Fruit fly (Drosophila melanogaster) whole organism, embryonic: ENCODE measurements around the gene Eip63E.

Experiments
- Asciz ChIP-seq: fragments of 200-800 bp; sonication (Bioruptor generic); optimal IDR thresholded peaks from 2 replicates; lab custom pipeline; 2017; ENCODE audit warnings: missing biosample characterization, mild to moderate bottlenecking, missing genetic modification characterization, missing genetic modification reagents
- CG10147 ChIP-seq: fragments of 200-800 bp; sonication (Bioruptor generic); optimal IDR thresholded peaks from 2 replicates; lab custom pipeline; 2019; ENCODE audit warnings: missing biosample characterization, mild to moderate bottlenecking, missing genetic modification characterization, moderate library complexity
- CG10267 ChIP-seq: fragments of 200-800 bp; sonication (Bioruptor generic); optimal IDR thresholded peaks from 2 replicates; lab custom pipeline; 2018; ENCODE audit warnings: missing biosample characterization, mild to moderate bottlenecking, missing genetic modification characterization, moderate library complexity
- CG10366 ChIP-seq: fragments of 200-800 bp; sonication (Bioruptor generic); IDR thresholded peaks from 2 replicates; pipeline ENCODE4 v1.3.6; 2022; ENCODE audit warnings: missing biosample characterization, missing genetic modification characterization
- CG10654 ChIP-seq: fragments of 200-800 bp; sonication (Bioruptor generic); optimal IDR thresholded peaks from 2 replicates; lab custom pipeline; 2016; ENCODE audit warnings: missing biosample characterization, missing genetic modification characterization
- CG11398 ChIP-seq: fragments of 200-800 bp; sonication (Bioruptor generic); optimal IDR thresholded peaks from 2 replicates; lab custom pipeline; 2016; ENCODE audit warnings: missing biosample characterization, missing genetic modification characterization
- CG11695 ChIP-seq: fragments of 200-800 bp; sonication (Bioruptor generic); IDR thresholded peaks from 3 replicates; pipeline ENCODE4 v1.3.6; 2022; ENCODE audit warnings: missing biosample characterization, missing genetic modification characterization
- CG12104 ChIP-seq: fragments of 200-800 bp; sonication (Bioruptor generic); optimal IDR thresholded peaks from 3 replicates; lab custom pipeline; 2016; ENCODE audit warnings: missing biosample characterization, missing genetic modification characterization
- CG12155 ChIP-seq: fragments of 200-800 bp; sonication (Bioruptor generic); optimal IDR thresholded peaks from 3 replicates; lab custom pipeline; 2016; ENCODE audit warnings: missing biosample characterization, missing genetic modification characterization
- CG12219 ChIP-seq: fragments of 200-800 bp; sonication (Bioruptor generic); optimal IDR thresholded peaks from 3 replicates; lab custom pipeline; 2018; ENCODE audit warnings: missing biosample characterization, mild to moderate bottlenecking, missing genetic modification characterization
- CG12299 ChIP-seq: fragments of 200-800 bp; sonication (Bioruptor generic); optimal IDR thresholded peaks from 2 replicates; lab custom pipeline; 2018; ENCODE audit warnings: missing biosample characterization, mild to moderate bottlenecking, missing genetic modification characterization
- CG14014 ChIP-seq: fragments of 200-800 bp; sonication (Bioruptor generic); IDR thresholded peaks from 2 replicates; pipeline ENCODE4 v1.3.6; 2022; ENCODE audit warnings: missing biosample characterization, missing genetic modification characterization
- CG1647 ChIP-seq: fragments of 200-800 bp; sonication (Bioruptor generic); optimal IDR thresholded peaks from 3 replicates; lab custom pipeline; 2016; ENCODE audit warnings: missing biosample characterization, missing genetic modification characterization
- CG17359 ChIP-seq: fragments of 200-800 bp; sonication (Bioruptor generic); optimal IDR thresholded peaks from 3 replicates; lab custom pipeline; 2018; ENCODE audit warnings: missing biosample characterization, mild to moderate bottlenecking, missing genetic modification characterization, moderate library complexity
- CG32772 ChIP-seq: fragments of 200-800 bp; sonication (Bioruptor generic); IDR thresholded peaks from 2 replicates; pipeline ENCODE4 v1.3.6; 2022; ENCODE audit warnings: missing biosample characterization, missing genetic modification characterization
- CG4707 ChIP-seq: fragments of 200-800 bp; sonication (Bioruptor generic); optimal IDR thresholded peaks from 2 replicates; lab custom pipeline; 2018; ENCODE audit warnings: missing biosample characterization, mild to moderate bottlenecking, missing genetic modification characterization, moderate library complexity
- CG5245 ChIP-seq: fragments of 200-800 bp; sonication (Bioruptor generic); optimal IDR thresholded peaks from 3 replicates; lab custom pipeline; 2016; ENCODE audit warnings: missing biosample characterization, missing genetic modification characterization
- CG7556 ChIP-seq: fragments of 200-800 bp; sonication (Bioruptor generic); optimal IDR thresholded peaks from 2 replicates; lab custom pipeline; 2017; ENCODE audit warnings: missing biosample characterization, mild to moderate bottlenecking, missing genetic modification characterization
- CG7839 ChIP-seq: fragments of 200-800 bp; sonication (Bioruptor generic); optimal IDR thresholded peaks from 3 replicates; lab custom pipeline; 2018; ENCODE audit warnings: missing biosample characterization, mild to moderate bottlenecking, missing genetic modification characterization, moderate library complexity
- CG8944 ChIP-seq: fragments of 200-800 bp; sonication (Bioruptor generic); optimal IDR thresholded peaks from 3 replicates; lab custom pipeline; 2016; ENCODE audit warnings: missing biosample characterization, missing genetic modification characterization
- CG9215 ChIP-seq: fragments of 200-800 bp; sonication (Bioruptor generic); IDR thresholded peaks from 2 replicates; pipeline ENCODE4 v1.3.6; 2022; ENCODE audit warnings: missing biosample characterization, missing genetic modification characterization
- CG9727 ChIP-seq: fragments of 200-800 bp; sonication (Bioruptor generic); optimal IDR thresholded peaks from 3 replicates; lab custom pipeline; 2017; ENCODE audit warnings: missing biosample characterization, mild to moderate bottlenecking, missing genetic modification characterization
- CTCF ChIP-seq: fragments of 200-800 bp; sonication (Bioruptor generic); optimal IDR thresholded peaks from 2 replicates; lab custom pipeline; 2017; ENCODE audit warnings: missing biosample characterization, mild to moderate bottlenecking, missing genetic modification characterization, moderate library complexity
- CoRest ChIP-seq: fragments of 200-800 bp; sonication (Bioruptor generic); optimal IDR thresholded peaks from 3 replicates; lab custom pipeline; 2018; ENCODE audit warnings: missing biosample characterization, mild to moderate bottlenecking, missing genetic modification characterization, moderate library complexity
- Eip74EF ChIP-seq, 2 experiments: fragments of 200-800 bp in 1 of 2; fragments of >200 bp in 1 of 2; sonication (Bioruptor generic) in 1 of 2; optimal IDR thresholded peaks; 2 replicates each; lab custom pipeline; 2017 to 2019; ENCODE audit warnings: missing biosample characterization in 2 of 2, missing genetic modification characterization in 2 of 2, mild to moderate bottlenecking in 1 of 2, moderate library complexity in 1 of 2
- HLHmδ ChIP-seq: fragments of 200-800 bp; sonication (Bioruptor generic); optimal IDR thresholded peaks from 2 replicates; lab custom pipeline; 2018; ENCODE audit warnings: missing biosample characterization, mild to moderate bottlenecking, missing genetic modification characterization, moderate library complexity
- Hr3 ChIP-seq: fragments of 200-800 bp; sonication (Bioruptor generic); optimal IDR thresholded peaks from 3 replicates; lab custom pipeline; 2016; ENCODE audit warnings: missing biosample characterization, missing genetic modification characterization
- Kr ChIP-seq: fragments of 200-800 bp; sonication (Bioruptor generic); optimal IDR thresholded peaks from 2 replicates; lab custom pipeline; 2017; ENCODE audit warnings: missing biosample characterization, mild to moderate bottlenecking, missing genetic modification characterization
- MTF-1 ChIP-seq: fragments of 200-800 bp; sonication (Bioruptor generic); optimal IDR thresholded peaks from 2 replicates; lab custom pipeline; 2018; ENCODE audit warnings: missing biosample characterization, mild to moderate bottlenecking, missing genetic modification characterization, borderline replicate concordance
- Max ChIP-seq: fragments of 200-800 bp; sonication (Bioruptor generic); optimal IDR thresholded peaks from 2 replicates; lab custom pipeline; 2016; ENCODE audit warnings: missing biosample characterization, mild to moderate bottlenecking, missing genetic modification characterization
- Med ChIP-seq: fragments of 200-800 bp; sonication (Bioruptor generic); peaks from one replicate; lab custom pipeline; 2016; ENCODE audit warnings: missing biosample characterization, missing genetic modification characterization, mild to moderate bottlenecking, inconsistent platforms, moderate library complexity
- Neu2 ChIP-seq: fragments of 200-800 bp; sonication (Bioruptor generic); optimal IDR thresholded peaks from 3 replicates; lab custom pipeline; 2016; ENCODE audit warnings: missing biosample characterization, missing genetic modification characterization, borderline replicate concordance
- Opbp ChIP-seq: fragments of 200-800 bp; sonication (Bioruptor generic); IDR thresholded peaks from 3 replicates; pipeline ENCODE4 v1.3.6; 2022; ENCODE audit warnings: missing biosample characterization, missing genetic modification characterization; ENCODE audit not compliant: partially characterized antibody
- Rfx ChIP-seq: fragments of 200-800 bp; sonication (Bioruptor generic); IDR thresholded peaks from 2 replicates; pipeline ENCODE4 v1.3.6; 2022; ENCODE audit warnings: missing biosample characterization, missing genetic modification characterization
- Six4 ChIP-seq: fragments of 200-800 bp; sonication (Bioruptor generic); optimal IDR thresholded peaks from 2 replicates; lab custom pipeline; 2016; ENCODE audit warnings: missing biosample characterization, missing genetic modification characterization
- Sry-β ChIP-seq: fragments of 200-800 bp; sonication (Bioruptor generic); optimal IDR thresholded peaks from 2 replicates; lab custom pipeline; 2018; ENCODE audit warnings: missing biosample characterization, mild to moderate bottlenecking, missing genetic modification characterization, moderate library complexity
- Taf1 ChIP-seq: fragments of 200-800 bp; sonication (Bioruptor generic); IDR thresholded peaks from 2 replicates; pipeline ENCODE4 v1.3.6; 2022; ENCODE audit warnings: missing biosample characterization, missing genetic modification characterization
- bigmax ChIP-seq: fragments of 200-800 bp; sonication (Bioruptor generic); optimal IDR thresholded peaks from 2 replicates; lab custom pipeline; 2018; ENCODE audit warnings: missing biosample characterization, mild to moderate bottlenecking, missing genetic modification characterization
- cato ChIP-seq: fragments of 200-800 bp; sonication (Bioruptor generic); optimal IDR thresholded peaks from 2 replicates; lab custom pipeline; 2016; ENCODE audit warnings: missing biosample characterization, missing genetic modification characterization, borderline replicate concordance
- crc ChIP-seq: fragments of 200-800 bp; sonication (Bioruptor generic); optimal IDR thresholded peaks from 2 replicates; lab custom pipeline; 2016; ENCODE audit warnings: missing biosample characterization, missing genetic modification characterization
- dimm ChIP-seq: fragments of 200-800 bp; sonication (Bioruptor generic); IDR thresholded peaks from 2 replicates; pipeline ENCODE4 v1.3.6; 2022; ENCODE audit warnings: missing biosample characterization, missing genetic modification characterization
- gsb-n ChIP-seq: fragments of 200-800 bp; sonication (Bioruptor generic); optimal IDR thresholded peaks from 3 replicates; lab custom pipeline; 2018; ENCODE audit warnings: missing biosample characterization, mild to moderate bottlenecking, missing genetic modification characterization
- ranshi ChIP-seq: fragments of 200-800 bp; sonication (Bioruptor generic); IDR thresholded peaks from 2 replicates; pipeline ENCODE4 v1.3.6; 2022; ENCODE audit warnings: missing biosample characterization, missing genetic modification characterization
- ro ChIP-seq: fragments of 200-800 bp; sonication (Bioruptor generic); IDR thresholded peaks from 2 replicates; pipeline ENCODE4 v1.3.6; 2022; ENCODE audit warnings: missing biosample characterization, missing genetic modification characterization
- sim ChIP-seq: fragments of 200-800 bp; sonication (Bioruptor generic); IDR thresholded peaks from 2 replicates; pipeline ENCODE4 v1.3.6; 2022; ENCODE audit warnings: missing biosample characterization, missing genetic modification characterization
- slp2 ChIP-seq: fragments of 200-800 bp; sonication (Bioruptor generic); optimal IDR thresholded peaks from 2 replicates; lab custom pipeline; 2016; ENCODE audit warnings: missing biosample characterization, missing genetic modification characterization
- tap ChIP-seq: fragments of 200-800 bp; optimal IDR thresholded peaks from 3 replicates; lab custom pipeline; 2019; ENCODE audit warnings: missing biosample characterization, mild to moderate bottlenecking, missing genetic modification characterization, moderate library complexity
- wdn ChIP-seq: fragments of 200-800 bp; sonication (Bioruptor generic); IDR thresholded peaks from 2 replicates; pipeline ENCODE4 v1.3.6; 2022; ENCODE audit warnings: missing biosample characterization, missing genetic modification characterization
- z ChIP-seq: fragments of 200-800 bp; sonication (Bioruptor generic); IDR thresholded peaks from 3 replicates; pipeline ENCODE4 v1.3.6; 2022; ENCODE audit warnings: missing biosample characterization, missing genetic modification characterization
- zf30C ChIP-seq: fragments of 200-800 bp; sonication (Bioruptor generic); optimal IDR thresholded peaks from 3 replicates; lab custom pipeline; 2018; ENCODE audit warnings: missing biosample characterization, mild to moderate bottlenecking, missing genetic modification characterization

Eip63E gene

DNA sequence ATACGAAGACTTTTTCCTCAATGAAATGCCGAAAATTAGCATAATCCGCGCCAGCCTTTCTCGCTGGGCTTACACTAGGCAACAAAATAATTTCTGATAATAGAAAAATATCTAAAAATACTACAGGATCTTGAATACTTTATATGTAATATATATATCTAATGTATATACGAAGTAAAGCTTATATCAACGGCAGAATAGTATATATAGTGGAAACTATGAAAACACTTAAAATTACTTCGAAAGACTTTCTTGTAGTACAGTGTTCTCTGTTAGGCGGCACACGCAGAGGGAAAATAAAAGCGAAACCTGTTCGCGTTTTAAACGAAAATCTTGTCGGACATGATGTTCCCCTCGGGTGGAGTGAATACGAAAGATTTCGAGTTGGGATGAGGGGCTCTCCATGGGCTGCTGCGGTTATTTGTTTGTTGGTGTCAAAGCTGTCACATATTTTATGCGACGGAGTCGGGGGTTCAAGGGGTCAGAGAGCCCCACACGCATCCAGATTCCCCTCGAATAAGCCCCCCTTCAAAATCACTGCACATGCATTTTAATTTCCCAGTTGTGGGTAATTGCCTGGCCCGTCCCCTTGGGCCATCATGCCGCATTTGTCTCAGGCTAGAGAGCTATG is 118.7 kb downstream of the Eip63E start (continued):
- 0 out of 3 replicates have a peak, but pooled peaks have one; percentile 42 for TF ChIP-seq CG11695
- peak; percentile 62 for TF ChIP-seq CG4707 (GFP tag; lab: Kevin White, UChicago)
- TF ChIP-seq CG12219 (GFP tag; lab: Kevin White, UChicago), result peak; percentile 39
- no peak for TF ChIP-seq dimm (GFP tag; lab: Robert Waterston, UW)
- TF ChIP-seq Med (GFP tag; lab: Kevin White, UChicago), result no peak
- no peak for TF ChIP-seq CG12155 (GFP tag; lab: Kevin White, UChicago)
- TF ChIP-seq Kr (GFP tag; lab: Kevin White, UChicago), result no peak
- TF ChIP-seq Hr3, result peak; percentile 37
- TF ChIP-seq Six4 (GFP tag; lab: Kevin White, UChicago), result no peak
- peak; percentile 62 for TF ChIP-seq CG9727 (GFP tag; lab: Kevin White, UChicago)
- TF ChIP-seq bigmax (GFP tag; lab: Kevin White, UChicago), result no peak
- no peak for TF ChIP-seq crc
- TF ChIP-seq cato (GFP tag; lab: Kevin White, UChicago), result no peak
- peak; percentile 75 for TF ChIP-seq CoRest
- TF ChIP-seq CG11398 (GFP tag; lab: Kevin White, UChicago), result no peak
- peak; percentile 33 for TF ChIP-seq CG10654 (GFP tag; lab: Kevin White, UChicago)
- TF ChIP-seq CG7839 (tag; lab: Kevin White, UChicago), result peak; percentile 75
- TF ChIP-seq Asciz (GFP tag; lab: Kevin White, UChicago), result peak; percentile 80
- TF ChIP-seq zf30C, result no peak
- TF ChIP-seq sim, result no peak
- TF ChIP-seq Neu2 (GFP tag; lab: Kevin White, UChicago), result no peak
- peak; percentile 49 for TF ChIP-seq CG12299 (tag; lab: Kevin White, UChicago)
- TF ChIP-seq CG7556, result peak; percentile 73
- TF ChIP-seq CG32772 (GFP tag; lab: Robert Waterston, UW), result peak; percentile 22; the same call in 1 of the 2 replicates
- TF ChIP-seq Taf1 (GFP tag; lab: Robert Waterston, UW), result no peak
- TF ChIP-seq HLHmδ (GFP tag; lab: Kevin White, UChicago), result no peak
- no peak for TF ChIP-seq z (GFP tag; lab: Robert Waterston, UW)
- peak; percentile 75 for TF ChIP-seq CG17359 (tag; lab: Kevin White, UChicago)
- TF ChIP-seq gsb-n (tag; lab: Kevin White, UChicago), result peak; percentile 83
- no peak for TF ChIP-seq slp2 (GFP tag; lab: Kevin White, UChicago)
- TF ChIP-seq Rfx (GFP tag; lab: Robert Waterston, UW), result no peak
- peak; percentile 24 for TF ChIP-seq Sry-β (GFP tag; lab: Kevin White, UChicago)
- TF ChIP-seq CG12104 (GFP tag; lab: Kevin White, UChicago), result peak; percentile 3
- peak; percentile 52 for TF ChIP-seq ranshi (GFP tag; lab: Robert Waterston, UW)
- TF ChIP-seq CG5245, result no peak
- no peak for TF ChIP-seq Opbp (GFP tag; lab: Robert Waterston, UW)
- peak; percentile 30 for TF ChIP-seq MTF-1
- no peak for TF ChIP-seq wdn (GFP tag; lab: Robert Waterston, UW)
- TF ChIP-seq ro (GFP tag; lab: Robert Waterston, UW), result peak; percentile 21; the same call in 1 of the 2 replicates
- peak; percentile 78 for TF ChIP-seq tap
- TF ChIP-seq CG9215 (GFP tag; lab: Robert Waterston, UW), result no peak
- no peak for TF ChIP-seq CG8944
- no peak for TF ChIP-seq Max (GFP tag; lab: Kevin White, UChicago)
- no peak for TF ChIP-seq CG1647
- TF ChIP-seq CTCF (GFP tag; lab: Kevin White, UChicago), result no peak
- peak; percentile 81 for TF ChIP-seq CG10267 (tag; lab: Kevin White, UChicago)
- peak; percentile 31; the same call in 1 of the 2 replicates for TF ChIP-seq CG10366
- TF ChIP-seq CG10147 (GFP tag; lab: Kevin White, UChicago), result peak; percentile 15
- TF ChIP-seq CG14014, result no peak
- TF ChIP-seq Eip74EF (GFP tag; optimal IDR thresholded peaks at IDR 0.05; lab: Kevin White, UChicago), result peak in 1 of 2 experiments; percentile 86
